Worm (Caenorhabditis elegans): ENCODE results near the gene col-117.
"Not testable (repeated sequence)": the region's sequence is repeated elsewhere in the genome, so short reads cannot be mapped to it uniquely, and the experiment has no call there.

col-117 gene

ce11 chrIV:8790144-8790543 is 33.9 kb downstream of the col-117 start, which contains the start of gene sru-35:
sru-35 (minus strand) TSS chrIV:8790244.
- TF ChIP-seq attf-3 (GFP tag; conservative IDR thresholded peaks at IDR 0.05) = no peak
- no peak for TF ChIP-seq ztf-28 (GFP tag; IDR thresholded peaks at IDR 0.05)
- no peak for TF ChIP-seq dox-1 (GFP tag; IDR thresholded peaks at IDR 0.05)
- TF ChIP-seq F33H1.4 (GFP tag; IDR thresholded peaks at IDR 0.05) = no peak
- TF ChIP-seq F10E7.11 (tag; optimal IDR thresholded peaks at IDR 0.05) = no peak
- no peak for TF ChIP-seq snpc-1.3 (tag; optimal IDR thresholded peaks at IDR 0.05; ENCODE audit: insufficient read depth)
- no peak for TF ChIP-seq ceh-40 (GFP tag; IDR thresholded peaks at IDR 0.05)
- no peak for TF ChIP-seq lin-35 (GFP tag; optimal IDR thresholded peaks at IDR 0.05)

- not testable (repeated sequence) for TF ChIP-seq snpc-1.3 (tag; optimal IDR thresholded peaks at IDR 0.05; ENCODE audit: insufficient read depth); F23B12.7 (tag; optimal IDR thresholded peaks at IDR 0.05; ENCODE audit: insufficient read depth); lsl-1 (GFP tag; optimal IDR thresholded peaks at IDR 0.05)
Observed at ce11 chrIV:8788048-8788447, 35.9 kb downstream of the col-117 start, which contains the start of gene C33D9.10. C33D9.10 (minus strand) TSS chrIV:8788148.

ce11 chrIV:8786654-8787053 is 37.3 kb downstream of the col-117 start, which contains the start of gene C33D9.8:
C33D9.8 (minus strand) TSS chrIV:8786752.
- TF ChIP-seq gei-17 (GFP tag; optimal IDR thresholded peaks at IDR 0.05) (no peak), hmg-1.2 (GFP tag; IDR thresholded peaks at IDR 0.05) (peak; percentile 74; the same call in 1 of the 2 replicates), cebp-1 (GFP tag; IDR thresholded peaks at IDR 0.05) (0 out of 2 replicates have a peak, but pooled peaks have one; percentile 59), cebp-1 (tag; optimal IDR thresholded peaks at IDR 0.05) (peak; percentile 87)

- TF ChIP-seq athp-1 (tag; optimal IDR thresholded peaks at IDR 0.05) = no peak
- TF ChIP-seq cebp-1 (GFP tag; IDR thresholded peaks at IDR 0.05) = peak; percentile 92
- TF ChIP-seq cebp-1 (tag; optimal IDR thresholded peaks at IDR 0.05) = peak; percentile 98
Observed at ce11 chrIV:8784855-8785327, 39.1 kb downstream of the col-117 start, which contains the start of gene C33D9.13. C33D9.13 (minus strand) TSS chrIV:8785277.

ce11 chrIV:8782172-8782571 is 41.8 kb downstream of the col-117 start:
- TF ChIP-seq lag-1 (GFP tag; IDR thresholded peaks at IDR 0.05) (0 out of 2 replicates have a peak, but pooled peaks have one; percentile 23), let-526 (GFP tag; IDR thresholded peaks at IDR 0.05) (0 out of 2 replicates have a peak, but pooled peaks have one; percentile 21), cebp-1 (GFP tag; IDR thresholded peaks at IDR 0.05) (peak; percentile 41; the same call in 1 of the 2 replicates), cebp-1 (tag; optimal IDR thresholded peaks at IDR 0.05) (no peak), madf-10 (tag; optimal IDR thresholded peaks at IDR 0.05) (peak; percentile 34), hmg-1.2 (GFP tag; IDR thresholded peaks at IDR 0.05) (peak; percentile 77), ztf-18 (tag; optimal IDR thresholded peaks at IDR 0.05) (peak; percentile 42), nhr-80 (tag; optimal IDR thresholded peaks at IDR 0.05) (peak; percentile 82), lin-40 (tag; optimal IDR thresholded peaks at IDR 0.05) (peak; percentile 35), nhr-179 (tag; optimal IDR thresholded peaks at IDR 0.05) (no peak), B0336.3 (GFP tag; IDR thresholded peaks at IDR 0.05) (no peak), Y53F4B.3 (GFP tag; IDR thresholded peaks at IDR 0.05) (no peak), atf-7 (tag; optimal IDR thresholded peaks at IDR 0.05) (no peak), attf-5 (GFP tag; optimal IDR thresholded peaks at IDR 0.05) (peak; percentile 82), K12H6.12 (tag; optimal IDR thresholded peaks at IDR 0.05) (peak; percentile 57), unc-62 (GFP tag; optimal IDR thresholded peaks at IDR 0.05) (peak; percentile 19), ets-4 (GFP tag; optimal IDR thresholded peaks at IDR 0.05) (peak; percentile 18), nhr-120 (GFP tag; IDR thresholded peaks at IDR 0.05) (no peak)
